Worm (Caenorhabditis elegans) whole organism, early embryonic: Measurements from ENCODE around the gene sru-19.

ENCODE experiments used
- B0310.2 ChIP-seq: sonication (generic microtip); optimal IDR thresholded peaks from 2 replicates; lab custom pipeline; 2016; ENCODE audit warnings: mild to moderate bottlenecking, missing genetic modification characterization, missing compliant biosample characterization
- F13C5.2 ChIP-seq: sonication (generic microtip); optimal IDR thresholded peaks from 2 replicates; lab custom pipeline; 2017; ENCODE audit warnings: mild to moderate bottlenecking, missing genetic modification characterization, inconsistent platforms, missing compliant biosample characterization
- aly-1 ChIP-seq: sonication (generic microtip); optimal IDR thresholded peaks from 2 replicates; lab custom pipeline; 2016; ENCODE audit warnings: missing genetic modification characterization, missing compliant biosample characterization
- ama-1 ChIP-seq: fragments of 150-350 bp; optimal IDR thresholded peaks from 2 replicates; lab custom pipeline; 2014
- ceh-13 ChIP-seq: fragments of 200-800 bp; sonication (Bioruptor generic); optimal IDR thresholded peaks from 2 replicates; lab custom pipeline; 2018; ENCODE audit warnings: mild to moderate bottlenecking, missing genetic modification characterization, missing compliant biosample characterization
- ceh-36 ChIP-seq: sonication (generic microtip); optimal IDR thresholded peaks from 2 replicates; lab custom pipeline; 2016; ENCODE audit warnings: missing genetic modification characterization, inconsistent platforms, missing compliant biosample characterization
- ets-7 ChIP-seq: sonication (generic microtip); optimal IDR thresholded peaks from 2 replicates; lab custom pipeline; 2016; ENCODE audit warnings: missing genotype, missing genetic modification characterization, missing compliant biosample characterization
- flt-1 ChIP-seq: fragments of 200-800 bp; sonication (Bioruptor generic); IDR thresholded peaks from 2 replicates; pipeline ENCODE4 v1.3.6; 2022; ENCODE audit warnings: missing genetic modification characterization, missing compliant biosample characterization
- hmbx-1 ChIP-seq: sonication (generic microtip); optimal IDR thresholded peaks from 2 replicates; lab custom pipeline; 2016; ENCODE audit warnings: mild to moderate bottlenecking, missing genetic modification characterization, missing compliant biosample characterization
- hmg-4 ChIP-seq: fragments of 200-800 bp; sonication (Bioruptor generic); optimal IDR thresholded peaks from 2 replicates; lab custom pipeline; 2018; ENCODE audit warnings: mild to moderate bottlenecking, missing genetic modification characterization, missing compliant biosample characterization
- hnd-1 ChIP-seq: sonication (generic microtip); optimal IDR thresholded peaks from 2 replicates; lab custom pipeline; 2016; ENCODE audit warnings: missing genetic modification characterization, missing compliant biosample characterization
- pes-1 ChIP-seq: fragments of 200-800 bp; sonication (Bioruptor generic); IDR thresholded peaks from 2 replicates; pipeline ENCODE4 v1.3.6; 2022; ENCODE audit warnings: missing genetic modification reagents, missing genetic modification characterization, missing compliant biosample characterization
- scrt-1 ChIP-seq: fragments of 200-800 bp; sonication (Bioruptor generic); IDR thresholded peaks from 2 replicates; pipeline ENCODE4 v1.3.6; 2022; ENCODE audit warnings: missing genetic modification characterization, missing compliant biosample characterization
- sea-1 ChIP-seq: fragments of 200-800 bp; sonication (Bioruptor generic); conservative IDR thresholded peaks from 2 replicates; pipeline ENCODE4 v1.3.6; 2022; ENCODE audit warnings: missing genetic modification characterization, missing compliant biosample characterization
- tbx-11 ChIP-seq: fragments of 200-800 bp; sonication (Bioruptor generic); IDR thresholded peaks from 2 replicates; pipeline ENCODE4 v1.3.6; 2022; ENCODE audit warnings: missing genetic modification characterization, missing compliant biosample characterization
- tbx-37 ChIP-seq: fragments of 200-800 bp; sonication (Bioruptor generic); conservative IDR thresholded peaks from 2 replicates; pipeline ENCODE4 v1.3.6; 2022; ENCODE audit warnings: missing genetic modification reagents, missing genetic modification characterization, missing compliant biosample characterization
- tra-4 ChIP-seq: sonication (generic microtip); optimal IDR thresholded peaks from 2 replicates; lab custom pipeline; 2017; ENCODE audit warnings: missing genetic modification characterization, missing compliant biosample characterization

Gene sru-19

ce11 chrIV:12498238-12498637 is at the start of gene sru-19:
TSS of gene sru-19 (plus strand) at chrIV:12498538.
- TF ChIP-seq tra-4 (no peak), F13C5.2 (tag; lab: Kevin White, UChicago) (no peak), pes-1 (GFP tag; lab: Robert Waterston, UW) (no peak)

- TF ChIP-seq pes-1 (GFP tag; lab: Robert Waterston, UW) (no peak), hmbx-1 (tag; lab: Kevin White, UChicago) (no peak), ets-7 (tag; lab: Kevin White, UChicago) (no peak), F13C5.2 (tag; lab: Kevin White, UChicago) (peak; percentile 18)
These were observed 47.0 kb upstream of the sru-19 start, which contains the start of gene dpy-26 for ce11 chrIV:12451225-12451831. TSS of gene dpy-26 (minus strand) at chrIV:12451335.

- TF ChIP-seq ceh-13, result no peak
- no peak for TF ChIP-seq ceh-36 (tag; lab: Kevin White, UChicago)
- no peak for TF ChIP-seq aly-1 (tag; lab: Kevin White, UChicago)
- no peak for TF ChIP-seq ama-1
- TF ChIP-seq hmg-4 (GFP tag; lab: Kevin White, UChicago), result no peak
- no peak for TF ChIP-seq sea-1
- TF ChIP-seq tbx-37 (GFP tag; lab: Robert Waterston, UW), result no peak
- no peak for TF ChIP-seq pes-1 (GFP tag; lab: Robert Waterston, UW)
- no peak for TF ChIP-seq F13C5.2 (tag; lab: Kevin White, UChicago)
- TF ChIP-seq tra-4, result no peak
- no peak for TF ChIP-seq hnd-1 (tag; lab: Kevin White, UChicago)
- no peak for TF ChIP-seq flt-1
- TF ChIP-seq ets-7 (tag; lab: Kevin White, UChicago), result no peak
These were observed 44.2 kb upstream of the sru-19 start, which contains the start of gene spe-44 for ce11 chrIV:12454115-12454514. TSS of gene spe-44 (minus strand) at chrIV:12454215.

- TF ChIP-seq flt-1 (no peak), tbx-37 (GFP tag; lab: Robert Waterston, UW) (no peak), ceh-13 (no peak), hnd-1 (tag; lab: Kevin White, UChicago) (no peak), B0310.2 (tag; lab: Kevin White, UChicago) (no peak), F13C5.2 (tag; lab: Kevin White, UChicago) (no peak), scrt-1 (no peak), aly-1 (tag; lab: Kevin White, UChicago) (no peak), ets-7 (tag; lab: Kevin White, UChicago) (no peak), pes-1 (GFP tag; lab: Robert Waterston, UW) (no peak), ceh-36 (tag; lab: Kevin White, UChicago) (no peak), sea-1 (no peak), ama-1 (no peak), tbx-11 (no peak), hmg-4 (GFP tag; lab: Kevin White, UChicago) (no peak), hmbx-1 (tag; lab: Kevin White, UChicago) (no peak), tra-4 (no peak)
These were observed 43.6 kb upstream of the sru-19 start, which contains the start of gene smz-1 for ce11 chrIV:12454750-12455149. TSS of gene smz-1 (plus strand) at chrIV:12455050.

- TF ChIP-seq B0310.2 (tag; lab: Kevin White, UChicago), result no peak
- TF ChIP-seq tbx-11, result no peak
- TF ChIP-seq ama-1, result no peak
- TF ChIP-seq flt-1, result no peak
- TF ChIP-seq hnd-1 (tag; lab: Kevin White, UChicago), result no peak
- no peak for TF ChIP-seq hmg-4 (GFP tag; lab: Kevin White, UChicago)
- no peak for TF ChIP-seq aly-1 (tag; lab: Kevin White, UChicago)
- TF ChIP-seq F13C5.2 (tag; lab: Kevin White, UChicago), result no peak
- no peak for TF ChIP-seq pes-1 (GFP tag; lab: Robert Waterston, UW)
- no peak for TF ChIP-seq scrt-1
- TF ChIP-seq sea-1, result no peak
- no peak for TF ChIP-seq tra-4
- TF ChIP-seq hmbx-1 (tag; lab: Kevin White, UChicago), result no peak
- TF ChIP-seq ets-7 (tag; lab: Kevin White, UChicago), result no peak
- no peak for TF ChIP-seq ceh-13
- no peak for TF ChIP-seq tbx-37 (GFP tag; lab: Robert Waterston, UW)
- TF ChIP-seq ceh-36 (tag; lab: Kevin White, UChicago), result no peak
These were observed 41.7 kb upstream of the sru-19 start, which contains the start of gene C25G4.7 for ce11 chrIV:12456613-12457012. TSS of gene C25G4.7 (plus strand) at chrIV:12456913.

ce11 chrIV:12463370-12463769 is 35.0 kb upstream of the sru-19 start, which contains the start of gene C25G4.8:
TSS of gene C25G4.8 (minus strand) at chrIV:12463470.
- TF ChIP-seq pes-1 (GFP tag; lab: Robert Waterston, UW) (no peak), hnd-1 (tag; lab: Kevin White, UChicago) (no peak), flt-1 (no peak), sea-1 (no peak), ama-1 (no peak), scrt-1 (no peak), tbx-37 (GFP tag; lab: Robert Waterston, UW) (no peak), F13C5.2 (tag; lab: Kevin White, UChicago) (no peak), aly-1 (tag; lab: Kevin White, UChicago) (no peak), ets-7 (tag; lab: Kevin White, UChicago) (no peak), ceh-36 (tag; lab: Kevin White, UChicago) (no peak)

- no peak for TF ChIP-seq ceh-36 (tag; lab: Kevin White, UChicago)
- no peak for TF ChIP-seq hnd-1 (tag; lab: Kevin White, UChicago)
- no peak for TF ChIP-seq F13C5.2 (tag; lab: Kevin White, UChicago)
- TF ChIP-seq ama-1, result no peak
- no peak for TF ChIP-seq flt-1
- TF ChIP-seq tbx-11, result no peak
- no peak for TF ChIP-seq B0310.2 (tag; lab: Kevin White, UChicago)
- no peak for TF ChIP-seq pes-1 (GFP tag; lab: Robert Waterston, UW)
- no peak for TF ChIP-seq aly-1 (tag; lab: Kevin White, UChicago)
- TF ChIP-seq tbx-37 (GFP tag; lab: Robert Waterston, UW), result no peak
- no peak for TF ChIP-seq ceh-13
- TF ChIP-seq tra-4, result no peak
- no peak for TF ChIP-seq sea-1
- TF ChIP-seq hmg-4 (GFP tag; lab: Kevin White, UChicago), result no peak
These were observed 33.5 kb upstream of the sru-19 start for ce11 chrIV:12464822-12465221.
